Fruit fly (Drosophila melanogaster) whole organism, embryonic: Measurements from ENCODE around the gene Gycbeta100B.

Source experiments
- ATbp ChIP-seq: fragments of 200-800 bp; sonication (Bioruptor generic); optimal IDR thresholded peaks from 2 replicates; lab custom pipeline; 2017; ENCODE audit warnings: missing biosample characterization, mild to moderate bottlenecking, missing genetic modification characterization, missing genetic modification reagents
- Ada2b ChIP-seq: fragments of 200-800 bp; sonication (Bioruptor generic); IDR thresholded peaks from 2 replicates; pipeline ENCODE4 v1.3.6; 2022; ENCODE audit warnings: missing biosample characterization, missing genetic modification characterization
- Bgb ChIP-seq: fragments of 200-800 bp; sonication (Bioruptor generic); IDR thresholded peaks from 2 replicates; pipeline ENCODE4 v1.3.6; 2022; ENCODE audit warnings: missing biosample characterization, missing genetic modification characterization; ENCODE audit not compliant: partially characterized antibody
- CG12104 ChIP-seq: fragments of 200-800 bp; sonication (Bioruptor generic); optimal IDR thresholded peaks from 3 replicates; lab custom pipeline; 2016; ENCODE audit warnings: missing biosample characterization, missing genetic modification characterization
- CG13296 ChIP-seq: fragments of 200-800 bp; sonication (Bioruptor generic); optimal IDR thresholded peaks from 3 replicates; lab custom pipeline; 2018; ENCODE audit warnings: missing biosample characterization, mild to moderate bottlenecking, missing genetic modification characterization
- CG15479 ChIP-seq: fragments of 200-800 bp; sonication (Bioruptor generic); optimal IDR thresholded peaks from 3 replicates; lab custom pipeline; 2019; ENCODE audit warnings: missing biosample characterization, mild to moderate bottlenecking, missing genetic modification characterization, moderate library complexity
- CG17361 ChIP-seq: fragments of 200-800 bp; sonication (Bioruptor generic); IDR thresholded peaks from 3 replicates; pipeline ENCODE4 v1.3.6; 2022; ENCODE audit warnings: missing biosample characterization, missing genetic modification characterization
- CG18011 ChIP-seq: fragments of 200-800 bp; sonication (Bioruptor generic); optimal IDR thresholded peaks from 2 replicates; lab custom pipeline; 2017; ENCODE audit warnings: missing biosample characterization, missing genetic modification characterization, mild to moderate bottlenecking, moderate library complexity, missing genotype
- CG18599 ChIP-seq: fragments of 200-800 bp; sonication (Bioruptor generic); optimal IDR thresholded peaks from 3 replicates; lab custom pipeline; 2017; ENCODE audit warnings: missing biosample characterization, missing genetic modification characterization, mild to moderate bottlenecking, moderate library complexity, missing genetic modification reagents
- CG18619 ChIP-seq: fragments of 200-800 bp; sonication (Bioruptor generic); optimal IDR thresholded peaks from 3 replicates; lab custom pipeline; 2017; ENCODE audit warnings: missing biosample characterization, mild to moderate bottlenecking, missing genetic modification characterization
- CG2129 ChIP-seq: fragments of 200-800 bp; sonication (Bioruptor generic); IDR thresholded peaks from 2 replicates; pipeline ENCODE4 v1.3.6; 2022; ENCODE audit warnings: missing biosample characterization, missing genetic modification characterization; ENCODE audit not compliant: partially characterized antibody
- CG4328 ChIP-seq: fragments of 200-800 bp; sonication (Bioruptor generic); optimal IDR thresholded peaks from 3 replicates; lab custom pipeline; 2017; ENCODE audit warnings: missing biosample characterization, missing genetic modification reagents, missing genetic modification characterization
- CG4730 ChIP-seq: fragments of 200-800 bp; sonication (Bioruptor generic); IDR thresholded peaks from 2 replicates; pipeline ENCODE4 v1.3.6; 2022; ENCODE audit warnings: missing biosample characterization, missing genetic modification characterization
- CG5953 ChIP-seq: fragments of 200-800 bp; sonication (Bioruptor generic); IDR thresholded peaks from 2 replicates; pipeline ENCODE4 v1.3.6; 2022; ENCODE audit warnings: missing biosample characterization, missing genetic modification characterization
- CG8388 ChIP-seq: fragments of 200-800 bp; sonication (Bioruptor generic); optimal IDR thresholded peaks from 2 replicates; lab custom pipeline; 2019; ENCODE audit warnings: missing biosample characterization, mild to moderate bottlenecking, missing genetic modification characterization, moderate library complexity
- CG9437 ChIP-seq: fragments of 200-800 bp; sonication (Bioruptor generic); optimal IDR thresholded peaks from 2 replicates; lab custom pipeline; 2018; ENCODE audit warnings: missing biosample characterization, mild to moderate bottlenecking, missing genetic modification characterization
- CG9817 ChIP-seq: fragments of 200-800 bp; sonication (Bioruptor generic); optimal IDR thresholded peaks from 2 replicates; lab custom pipeline; 2018; ENCODE audit warnings: missing biosample characterization, mild to moderate bottlenecking, missing genetic modification characterization, moderate library complexity
- CG9932 ChIP-seq: fragments of 200-800 bp; sonication (Bioruptor generic); IDR thresholded peaks from 2 replicates; pipeline ENCODE4 v1.3.6; 2022; ENCODE audit warnings: missing biosample characterization, missing genetic modification characterization
- Deaf1 ChIP-seq: fragments of 200-800 bp; optimal IDR thresholded peaks from 3 replicates; lab custom pipeline; 2019; ENCODE audit warnings: missing biosample characterization, mild to moderate bottlenecking, missing genetic modification characterization, moderate library complexity
- Drgx ChIP-seq: fragments of 200-800 bp; sonication (Bioruptor generic); IDR thresholded peaks from 2 replicates; pipeline ENCODE4 v1.3.6; 2022; ENCODE audit warnings: missing biosample characterization, missing genetic modification characterization
- E2f2 ChIP-seq: fragments of 200-800 bp; sonication (Bioruptor generic); IDR thresholded peaks from 2 replicates; pipeline ENCODE4 v1.3.6; 2022; ENCODE audit warnings: missing biosample characterization, missing genetic modification characterization
- ERR ChIP-seq: fragments of 200-800 bp; sonication (Bioruptor generic); optimal IDR thresholded peaks from 2 replicates; lab custom pipeline; 2016; ENCODE audit warnings: missing biosample characterization, missing genetic modification characterization
- Elba2 ChIP-seq: fragments of 200-800 bp; sonication (Bioruptor generic); optimal IDR thresholded peaks from 3 replicates; lab custom pipeline; 2016; ENCODE audit warnings: missing biosample characterization, missing genetic modification characterization
- Ets65A ChIP-seq: fragments of 200-800 bp; sonication (Bioruptor generic); peaks from one replicate; lab custom pipeline; 2016; ENCODE audit warnings: missing biosample characterization, missing genetic modification characterization
- GATAe ChIP-seq: fragments of 200-800 bp; sonication (Bioruptor generic); conservative IDR thresholded peaks from 2 replicates; pipeline ENCODE4 v1.3.6; 2022; ENCODE audit warnings: missing biosample characterization, missing genetic modification characterization
- Gsc ChIP-seq: fragments of 200-800 bp; sonication (Bioruptor generic); IDR thresholded peaks from 2 replicates; pipeline ENCODE4 v1.3.6; 2022; ENCODE audit warnings: missing biosample characterization, missing genetic modification characterization
- H15 ChIP-seq: fragments of 200-800 bp; sonication (Bioruptor generic); IDR thresholded peaks from 3 replicates; pipeline ENCODE4 v1.3.6; 2022; ENCODE audit warnings: missing biosample characterization, missing genetic modification characterization
- Hr51 ChIP-seq, 2 experiments: fragments of 200-800 bp; sonication (Bioruptor generic); optimal IDR thresholded peaks; 2 replicates in 1 of 2; 3 replicates in 1 of 2; lab custom pipeline; 2016 to 2018; ENCODE audit warnings: missing biosample characterization in 2 of 2, missing genetic modification characterization in 2 of 2, mild to moderate bottlenecking in 1 of 2, moderate library complexity in 1 of 2
- Jarid2 ChIP-seq: fragments of 200-800 bp; sonication (Bioruptor generic); optimal IDR thresholded peaks from 3 replicates; lab custom pipeline; 2017; ENCODE audit warnings: mild to moderate bottlenecking, missing biosample characterization, missing genetic modification reagents, missing genetic modification characterization
- Nf-YC ChIP-seq: fragments of 200-800 bp; optimal IDR thresholded peaks from 3 replicates; lab custom pipeline; 2019; ENCODE audit warnings: missing biosample characterization, mild to moderate bottlenecking, missing genetic modification characterization, moderate library complexity
- Trl ChIP-seq, 3 experiments: fragments of >200 bp in 2 of 3; fragments of 200-800 bp in 1 of 3; sonication (Bioruptor generic) in 1 of 3; optimal IDR thresholded peaks; 2 replicates in 1 of 3; 3 replicates in 2 of 3; lab custom pipeline; 2016 to 2017; ENCODE audit warnings: missing biosample characterization in 1 of 3, missing genetic modification characterization in 1 of 3
- Usf ChIP-seq: fragments of 200-800 bp; sonication (Bioruptor generic); optimal IDR thresholded peaks from 2 replicates; lab custom pipeline; 2017; ENCODE audit warnings: missing genotype, missing biosample characterization, missing genetic modification characterization
- Vsx1 ChIP-seq: fragments of 200-800 bp; sonication (Bioruptor generic); optimal IDR thresholded peaks from 2 replicates; lab custom pipeline; 2017; ENCODE audit warnings: missing biosample characterization, mild to moderate bottlenecking, missing genetic modification characterization, missing genetic modification reagents
- chn ChIP-seq: fragments of 200-800 bp; sonication (Bioruptor generic); optimal IDR thresholded peaks from 2 replicates; lab custom pipeline; 2016; ENCODE audit warnings: missing biosample characterization, missing genetic modification characterization
- cwo ChIP-seq: fragments of 200-800 bp; sonication (Bioruptor generic); optimal IDR thresholded peaks from 3 replicates; lab custom pipeline; 2017; ENCODE audit warnings: missing biosample characterization, missing genetic modification characterization, mild to moderate bottlenecking, moderate library complexity, missing genetic modification reagents
- dati ChIP-seq: fragments of 200-800 bp; sonication (Bioruptor generic); IDR thresholded peaks from 2 replicates; pipeline ENCODE4 v1.3.6; 2022; ENCODE audit warnings: missing biosample characterization, missing genetic modification characterization
- fd64A ChIP-seq: fragments of 200-800 bp; sonication (Bioruptor generic); optimal IDR thresholded peaks from 3 replicates; lab custom pipeline; 2018; ENCODE audit warnings: missing biosample characterization, mild to moderate bottlenecking, missing genetic modification characterization
- gcm2 ChIP-seq: fragments of 200-800 bp; sonication (Bioruptor generic); optimal IDR thresholded peaks from 2 replicates; lab custom pipeline; 2016; ENCODE audit warnings: missing biosample characterization, missing genetic modification characterization
- gfzf ChIP-seq: fragments of 200-800 bp; sonication (Bioruptor generic); optimal IDR thresholded peaks from 2 replicates; lab custom pipeline; 2016; ENCODE audit warnings: missing biosample characterization, mild to moderate bottlenecking, missing genetic modification characterization, moderate library complexity
- gro ChIP-seq: fragments of 200-800 bp; sonication (Bioruptor generic); optimal IDR thresholded peaks from 2 replicates; lab custom pipeline; 2016; ENCODE audit warnings: missing biosample characterization, missing genetic modification characterization
- hth ChIP-seq: fragments of >200 bp; optimal IDR thresholded peaks from 2 replicates; lab custom pipeline; 2017; ENCODE audit warnings: inconsistent platforms
- lov ChIP-seq, 2 experiments: fragments of 200-800 bp in 1 of 2; fragments of >200 bp in 1 of 2; sonication (Bioruptor generic) in 1 of 2; IDR thresholded peaks in 1 of 2; optimal IDR thresholded peaks in 1 of 2; 2 replicates in 1 of 2; 3 replicates in 1 of 2; pipeline versions ENCODE4 v1.3.6 to Lab custom; 2017 to 2022; ENCODE audit warnings: missing biosample characterization in 1 of 2, missing genetic modification characterization in 1 of 2
- mirr ChIP-seq: fragments of 200-800 bp; sonication (Bioruptor generic); optimal IDR thresholded peaks from 3 replicates; lab custom pipeline; 2018; ENCODE audit warnings: missing biosample characterization, mild to moderate bottlenecking, missing genetic modification characterization
- prd ChIP-seq, 3 experiments: fragments of >200 bp in 2 of 3; fragments of 200-800 bp in 1 of 3; sonication (Bioruptor generic) in 1 of 3; optimal IDR thresholded peaks in 2 of 3; IDR thresholded peaks in 1 of 3; 2 replicates in 2 of 3; 3 replicates in 1 of 3; pipeline versions ENCODE4 v1.3.6 to Lab custom; 2017 to 2022; ENCODE audit warnings: missing biosample characterization in 1 of 3, missing genetic modification characterization in 1 of 3
- psq ChIP-seq: fragments of 200-800 bp; sonication (Bioruptor generic); optimal IDR thresholded peaks from 2 replicates; lab custom pipeline; 2017; ENCODE audit warnings: missing biosample characterization, missing genetic modification characterization
- ranshi ChIP-seq: fragments of 200-800 bp; sonication (Bioruptor generic); IDR thresholded peaks from 2 replicates; pipeline ENCODE4 v1.3.6; 2022; ENCODE audit warnings: missing biosample characterization, missing genetic modification characterization
- row ChIP-seq: fragments of 200-800 bp; sonication (Bioruptor generic); IDR thresholded peaks from 3 replicates; pipeline ENCODE4 v1.3.6; 2022; ENCODE audit warnings: missing biosample characterization, missing genetic modification characterization
- slbo ChIP-seq: fragments of 200-800 bp; sonication (Bioruptor generic); IDR thresholded peaks from 2 replicates; pipeline ENCODE4 v1.3.6; 2022; ENCODE audit warnings: missing biosample characterization, missing genetic modification characterization
- sna ChIP-seq: fragments of 200-800 bp; sonication (Bioruptor generic); IDR thresholded peaks from 2 replicates; pipeline ENCODE4 v1.3.6; 2022; ENCODE audit warnings: missing biosample characterization, missing genetic modification characterization; ENCODE audit not compliant: partially characterized antibody
- so ChIP-seq: fragments of 200-800 bp; sonication (Bioruptor generic); IDR thresholded peaks from 3 replicates; pipeline ENCODE4 v1.3.6; 2022; ENCODE audit warnings: missing biosample characterization, missing genetic modification characterization

Gene Gycbeta100B

dm6 chr3R:31097221-31097620 is 37.0 kb upstream of the Gycbeta100B start, which contains the start of gene CG11317:
CG11317 (minus strand) TSS chr3R:31097321.
- TF ChIP-seq Hr51 (GFP tag; optimal IDR thresholded peaks at IDR 0.05; lab: Kevin White, UChicago) (peak in 1 of 2 experiments; percentile 22), so (GFP tag; lab: Robert Waterston, UW) (no peak), CG17361 (GFP tag; lab: Robert Waterston, UW) (no peak), Ada2b (GFP tag; lab: Robert Waterston, UW) (no peak), fd64A (GFP tag; lab: Kevin White, UChicago) (no peak), Deaf1 (peak; percentile 88), Bgb (0 out of 2 replicates have a peak, but pooled peaks have one; percentile 10), Jarid2 (GFP tag; lab: Kevin White, UChicago) (peak; percentile 32), CG12104 (GFP tag; lab: Kevin White, UChicago) (no peak), Drgx (GFP tag; lab: Robert Waterston, UW) (no peak), ranshi (no peak), hth (lab: Kevin White, UChicago) (no peak), CG15479 (GFP tag; lab: Kevin White, UChicago) (no peak), E2f2 (GFP tag; lab: Robert Waterston, UW) (no peak), prd (optimal IDR thresholded peaks at IDR 0.05; lab: Kevin White, UChicago) (no peak), prd (GFP tag; IDR thresholded peaks at IDR 0.05; lab: Robert Waterston, UW) (no peak), CG9437 (GFP tag; lab: Kevin White, UChicago) (peak; percentile 79), Gsc (no peak), CG2129 (GFP tag; lab: Robert Waterston, UW) (no peak), Trl (optimal IDR thresholded peaks at IDR 0.05; lab: Kevin White, UChicago) (peak; percentile 3 to 27), Trl (GFP tag; optimal IDR thresholded peaks at IDR 0.05; lab: Kevin White, UChicago) (no peak), CG9932 (GFP tag; lab: Robert Waterston, UW) (no peak; the same call in 1 of the 2 replicates), CG4730 (GFP tag; lab: Robert Waterston, UW) (no peak), row (GFP tag; lab: Robert Waterston, UW) (no peak)

dm6 chr3R:31101069-31101468 is 33.1 kb upstream of the Gycbeta100B start, which contains the start of gene CG15553:
CG15553 (minus strand) TSS chr3R:31101169.
- TF ChIP-seq Elba2 (no peak), H15 (no peak), CG9817 (tag; lab: Kevin White, UChicago) (no peak), dati (GFP tag; lab: Robert Waterston, UW) (no peak), CG8388 (GFP tag; lab: Kevin White, UChicago) (no peak), gfzf (no peak), sna (no peak), Nf-YC (tag; lab: Kevin White, UChicago) (no peak), chn (no peak), Vsx1 (GFP tag; lab: Kevin White, UChicago) (no peak), gcm2 (GFP tag; lab: Kevin White, UChicago) (no peak), psq (no peak), CG18619 (GFP tag; lab: Kevin White, UChicago) (no peak), CG5953 (no peak), ERR (no peak)

- TF ChIP-seq cwo (GFP tag; lab: Kevin White, UChicago) (peak; percentile 14), lov (optimal IDR thresholded peaks at IDR 0.05; lab: Kevin White, UChicago) (no peak), lov (GFP tag; IDR thresholded peaks at IDR 0.05; lab: Robert Waterston, UW) (no peak), ATbp (GFP tag; lab: Kevin White, UChicago) (no peak), Jarid2 (GFP tag; lab: Kevin White, UChicago) (peak; percentile 26), GATAe (GFP tag; lab: Robert Waterston, UW) (peak; percentile 67), CG13296 (GFP tag; lab: Kevin White, UChicago) (peak; percentile 1), CG18011 (GFP tag; lab: Kevin White, UChicago) (no peak), slbo (no peak), CG18599 (GFP tag; lab: Kevin White, UChicago) (no peak), CG4328 (GFP tag; lab: Kevin White, UChicago) (no peak), Ets65A (peak; percentile 36), gro (GFP tag; lab: Kevin White, UChicago) (no peak), mirr (peak; percentile 74), Usf (GFP tag; lab: Kevin White, UChicago) (no peak)
These were observed 25.1 kb upstream of the Gycbeta100B start, which contains the start of gene Mayo for dm6 chr3R:31109126-31109525. Mayo (minus strand) TSS chr3R:31109191.
